Fruit fly (Drosophila melanogaster) whole organism, embryonic: ENCODE measurements around the gene Acp26Aa.

Source experiments
- ATbp ChIP-seq: fragments of 200-800 bp; sonication (Bioruptor generic); optimal IDR thresholded peaks from 2 replicates; lab custom pipeline; 2017; ENCODE audit warnings: missing biosample characterization, mild to moderate bottlenecking, missing genetic modification characterization, missing genetic modification reagents
- Awh ChIP-seq: fragments of 200-800 bp; sonication (Bioruptor generic); IDR thresholded peaks from 2 replicates; pipeline ENCODE4, ENCODE4 v1.3.6; 2022; ENCODE audit warnings: missing biosample characterization, missing genetic modification characterization
- CG10209 ChIP-seq: fragments of 200-800 bp; sonication (Bioruptor generic); optimal IDR thresholded peaks from 3 replicates; lab custom pipeline; 2017; ENCODE audit warnings: missing biosample characterization, mild to moderate bottlenecking, missing genetic modification characterization, missing genetic modification reagents
- CG10321 ChIP-seq: fragments of 200-800 bp; sonication (Bioruptor generic); IDR thresholded peaks from 2 replicates; pipeline ENCODE4 v1.3.6; 2022; ENCODE audit warnings: missing biosample characterization, missing genetic modification characterization
- CG10366 ChIP-seq: fragments of 200-800 bp; sonication (Bioruptor generic); IDR thresholded peaks from 2 replicates; pipeline ENCODE4 v1.3.6; 2022; ENCODE audit warnings: missing biosample characterization, missing genetic modification characterization
- CG11085 ChIP-seq: fragments of 200-800 bp; sonication (Bioruptor generic); IDR thresholded peaks from 2 replicates; pipeline ENCODE4 v1.3.6; 2022; ENCODE audit warnings: missing biosample characterization, missing genetic modification characterization
- CG11398 ChIP-seq: fragments of 200-800 bp; sonication (Bioruptor generic); optimal IDR thresholded peaks from 2 replicates; lab custom pipeline; 2016; ENCODE audit warnings: missing biosample characterization, missing genetic modification characterization
- CG11696 ChIP-seq: fragments of 200-800 bp; sonication (Bioruptor generic); IDR thresholded peaks from 2 replicates; pipeline ENCODE4 v1.3.6; 2022; ENCODE audit warnings: missing biosample characterization, missing genetic modification characterization
- CG12071 ChIP-seq: fragments of 200-800 bp; sonication (Bioruptor generic); optimal IDR thresholded peaks from 3 replicates; lab custom pipeline; 2018; ENCODE audit warnings: missing biosample characterization, mild to moderate bottlenecking, missing genetic modification characterization
- CG12236 ChIP-seq: fragments of 200-800 bp; sonication (Bioruptor generic); optimal IDR thresholded peaks from 2 replicates; lab custom pipeline; 2016; ENCODE audit warnings: missing biosample characterization, missing genetic modification characterization
- CG15011 ChIP-seq: fragments of 200-800 bp; sonication (Bioruptor generic); optimal IDR thresholded peaks from 3 replicates; lab custom pipeline; 2018; ENCODE audit warnings: missing biosample characterization, mild to moderate bottlenecking, missing genetic modification characterization
- CG2202 ChIP-seq: fragments of 200-800 bp; sonication (Bioruptor generic); optimal IDR thresholded peaks from 2 replicates; lab custom pipeline; 2018; ENCODE audit warnings: missing biosample characterization, mild to moderate bottlenecking, missing genetic modification characterization
- CG30431 ChIP-seq: fragments of 200-800 bp; sonication (Bioruptor generic); optimal IDR thresholded peaks from 2 replicates; lab custom pipeline; 2017; ENCODE audit warnings: missing biosample characterization, missing genetic modification characterization
- CG4617 ChIP-seq: fragments of 200-800 bp; sonication (Bioruptor generic); optimal IDR thresholded peaks from 3 replicates; lab custom pipeline; 2016; ENCODE audit warnings: missing biosample characterization, missing genetic modification characterization, borderline replicate concordance
- CG7745 ChIP-seq: fragments of 200-800 bp; sonication (Bioruptor generic); optimal IDR thresholded peaks from 2 replicates; lab custom pipeline; 2018; ENCODE audit warnings: missing biosample characterization, mild to moderate bottlenecking, missing genetic modification characterization, moderate library complexity
- CG8281 ChIP-seq: fragments of 200-800 bp; sonication (Bioruptor generic); optimal IDR thresholded peaks from 2 replicates; lab custom pipeline; 2018; ENCODE audit warnings: missing biosample characterization, mild to moderate bottlenecking, missing genetic modification characterization, moderate library complexity
- Doc2 ChIP-seq: fragments of 200-800 bp; sonication (Bioruptor generic); IDR thresholded peaks from 2 replicates; pipeline ENCODE4 v1.3.6; 2022; ENCODE audit warnings: missing biosample characterization, missing genetic modification characterization
- HLH54F ChIP-seq: fragments of 200-800 bp; sonication (Bioruptor generic); optimal IDR thresholded peaks from 3 replicates; lab custom pipeline; 2016; ENCODE audit warnings: missing biosample characterization, missing genetic modification characterization
- Hmx ChIP-seq: fragments of 200-800 bp; sonication (Bioruptor generic); optimal IDR thresholded peaks from 2 replicates; lab custom pipeline; 2016; ENCODE audit warnings: missing biosample characterization, missing genetic modification characterization
- Mes4 ChIP-seq: fragments of 200-800 bp; sonication (Bioruptor generic); optimal IDR thresholded peaks from 2 replicates; lab custom pipeline; 2016; ENCODE audit warnings: missing biosample characterization, missing genetic modification characterization
- NFAT ChIP-seq: fragments of 200-800 bp; sonication (Bioruptor generic); IDR thresholded peaks from 2 replicates; pipeline ENCODE4 v1.3.6; 2022; ENCODE audit warnings: missing biosample characterization, missing genetic modification characterization
- NK7.1 ChIP-seq: fragments of 200-800 bp; sonication (Bioruptor generic); optimal IDR thresholded peaks from 3 replicates; lab custom pipeline; 2016; ENCODE audit warnings: missing biosample characterization, missing genetic modification characterization
- Opbp ChIP-seq: fragments of 200-800 bp; sonication (Bioruptor generic); IDR thresholded peaks from 3 replicates; pipeline ENCODE4 v1.3.6; 2022; ENCODE audit warnings: missing biosample characterization, missing genetic modification characterization; ENCODE audit not compliant: partially characterized antibody
- Ravus ChIP-seq: fragments of 200-800 bp; sonication (Bioruptor generic); IDR thresholded peaks from 2 replicates; pipeline ENCODE4 v1.3.6; 2022; ENCODE audit warnings: missing biosample characterization, missing genetic modification characterization
- Side ChIP-seq: fragments of 200-800 bp; sonication (Bioruptor generic); optimal IDR thresholded peaks from 2 replicates; lab custom pipeline; 2016; ENCODE audit warnings: missing biosample characterization, missing genetic modification characterization
- Six4 ChIP-seq: fragments of 200-800 bp; sonication (Bioruptor generic); optimal IDR thresholded peaks from 2 replicates; lab custom pipeline; 2016; ENCODE audit warnings: missing biosample characterization, missing genetic modification characterization
- Trl ChIP-seq, 3 experiments: fragments of >200 bp in 2 of 3; fragments of 200-800 bp in 1 of 3; sonication (Bioruptor generic) in 1 of 3; optimal IDR thresholded peaks; 2 replicates in 1 of 3; 3 replicates in 2 of 3; lab custom pipeline; 2016 to 2017; ENCODE audit warnings: missing biosample characterization in 1 of 3, missing genetic modification characterization in 1 of 3
- YL-1 ChIP-seq: fragments of 200-800 bp; sonication (Bioruptor generic); optimal IDR thresholded peaks from 3 replicates; lab custom pipeline; 2017; ENCODE audit warnings: missing biosample characterization, mild to moderate bottlenecking, missing genetic modification characterization
- ash1 ChIP-seq: fragments of 200-800 bp; sonication (Bioruptor generic); optimal IDR thresholded peaks from 2 replicates; lab custom pipeline; 2018; ENCODE audit warnings: missing biosample characterization, mild to moderate bottlenecking, missing genetic modification characterization
- bigmax ChIP-seq: fragments of 200-800 bp; sonication (Bioruptor generic); optimal IDR thresholded peaks from 2 replicates; lab custom pipeline; 2018; ENCODE audit warnings: missing biosample characterization, mild to moderate bottlenecking, missing genetic modification characterization
- chinmo ChIP-seq: fragments of 200-800 bp; sonication (Bioruptor generic); IDR thresholded peaks from 4 replicates; pipeline ENCODE4 v1.3.6; 2022; ENCODE audit warnings: missing biosample characterization, missing genetic modification characterization; ENCODE audit not compliant: partially characterized antibody
- crp ChIP-seq, 2 experiments: fragments of 200-800 bp; sonication (Bioruptor generic); optimal IDR thresholded peaks; 2 replicates in 1 of 2; 3 replicates in 1 of 2; lab custom pipeline; 2017; ENCODE audit warnings: missing biosample characterization in 2 of 2, missing genetic modification characterization in 2 of 2, mild to moderate bottlenecking in 1 of 2, moderate library complexity in 1 of 2
- da ChIP-seq: fragments of 200-800 bp; sonication (Bioruptor generic); optimal IDR thresholded peaks from 2 replicates; lab custom pipeline; 2016; ENCODE audit warnings: missing biosample characterization, missing genetic modification characterization
- exex ChIP-seq: fragments of 200-800 bp; sonication (Bioruptor generic); optimal IDR thresholded peaks from 4 replicates; lab custom pipeline; 2018; ENCODE audit warnings: missing biosample characterization, mild to moderate bottlenecking, missing genetic modification characterization, moderate library complexity
- grn ChIP-seq: fragments of 200-800 bp; sonication (Bioruptor generic); optimal IDR thresholded peaks from 3 replicates; lab custom pipeline; 2017; ENCODE audit warnings: missing biosample characterization, missing genetic modification characterization
- gro ChIP-seq: fragments of 200-800 bp; sonication (Bioruptor generic); optimal IDR thresholded peaks from 2 replicates; lab custom pipeline; 2016; ENCODE audit warnings: missing biosample characterization, missing genetic modification characterization
- jing ChIP-seq: fragments of 200-800 bp; sonication (Bioruptor generic); optimal IDR thresholded peaks from 2 replicates; lab custom pipeline; 2018; ENCODE audit warnings: missing biosample characterization, mild to moderate bottlenecking, missing genetic modification characterization
- knrl ChIP-seq: fragments of 200-800 bp; sonication (Bioruptor generic); IDR thresholded peaks from 3 replicates; pipeline ENCODE4 v1.3.6; 2022; ENCODE audit warnings: missing biosample characterization, missing genetic modification characterization; ENCODE audit not compliant: partially characterized antibody
- mirr ChIP-seq: fragments of 200-800 bp; sonication (Bioruptor generic); optimal IDR thresholded peaks from 3 replicates; lab custom pipeline; 2018; ENCODE audit warnings: missing biosample characterization, mild to moderate bottlenecking, missing genetic modification characterization
- nerfin-1 ChIP-seq: fragments of 200-800 bp; sonication (Bioruptor generic); optimal IDR thresholded peaks from 3 replicates; lab custom pipeline; 2019; ENCODE audit warnings: missing biosample characterization, mild to moderate bottlenecking, missing genetic modification characterization, moderate library complexity
- oc ChIP-seq: fragments of 200-800 bp; sonication (Bioruptor generic); optimal IDR thresholded peaks from 2 replicates; lab custom pipeline; 2018; ENCODE audit warnings: missing biosample characterization, mild to moderate bottlenecking, missing genetic modification characterization, moderate library complexity
- pfk ChIP-seq: fragments of 200-800 bp; sonication (Bioruptor generic); optimal IDR thresholded peaks from 2 replicates; lab custom pipeline; 2018; ENCODE audit warnings: missing biosample characterization, mild to moderate bottlenecking, missing genetic modification characterization, moderate library complexity
- sc ChIP-seq, 3 experiments: fragments of >200 bp in 2 of 3; fragments of 200-800 bp in 1 of 3; sonication (Bioruptor generic) in 1 of 3; optimal IDR thresholded peaks; 2 replicates in 2 of 3; 3 replicates in 1 of 3; lab custom pipeline; 2017; ENCODE audit warnings: mild to moderate bottlenecking in 1 of 3, missing biosample characterization in 1 of 3, missing genetic modification characterization in 1 of 3, missing genetic modification reagents in 1 of 3
- sna ChIP-seq: fragments of 200-800 bp; sonication (Bioruptor generic); IDR thresholded peaks from 2 replicates; pipeline ENCODE4 v1.3.6; 2022; ENCODE audit warnings: missing biosample characterization, missing genetic modification characterization; ENCODE audit not compliant: partially characterized antibody
- tgo ChIP-seq: fragments of 200-800 bp; sonication (Bioruptor generic); IDR thresholded peaks from 3 replicates; pipeline ENCODE4 v1.3.6; 2022; ENCODE audit warnings: missing biosample characterization, missing genetic modification characterization
- tll ChIP-seq, 2 experiments: fragments of 200-800 bp in 1 of 2; fragments of >200 bp in 1 of 2; sonication (Bioruptor generic) in 1 of 2; optimal IDR thresholded peaks; 2 replicates each; lab custom pipeline; 2017 to 2019; ENCODE audit warnings: missing biosample characterization in 2 of 2, missing genetic modification characterization in 2 of 2, mild to moderate bottlenecking in 1 of 2, moderate library complexity in 1 of 2
- toy ChIP-seq: fragments of 200-800 bp; sonication (Bioruptor generic); IDR thresholded peaks from 2 replicates; pipeline ENCODE4 v1.3.6; 2022; ENCODE audit warnings: missing biosample characterization, missing genetic modification characterization
- vfl ChIP-seq: fragments of 200-800 bp; sonication (Bioruptor generic); optimal IDR thresholded peaks from 2 replicates; lab custom pipeline; 2016; ENCODE audit warnings: missing biosample characterization, missing genetic modification characterization
- wor ChIP-seq: fragments of 200-800 bp; sonication (Bioruptor generic); IDR thresholded peaks from 2 replicates; pipeline ENCODE4 v1.3.6; 2022; ENCODE audit warnings: missing biosample characterization, missing genetic modification characterization

Gene Acp26Aa

DNA sequence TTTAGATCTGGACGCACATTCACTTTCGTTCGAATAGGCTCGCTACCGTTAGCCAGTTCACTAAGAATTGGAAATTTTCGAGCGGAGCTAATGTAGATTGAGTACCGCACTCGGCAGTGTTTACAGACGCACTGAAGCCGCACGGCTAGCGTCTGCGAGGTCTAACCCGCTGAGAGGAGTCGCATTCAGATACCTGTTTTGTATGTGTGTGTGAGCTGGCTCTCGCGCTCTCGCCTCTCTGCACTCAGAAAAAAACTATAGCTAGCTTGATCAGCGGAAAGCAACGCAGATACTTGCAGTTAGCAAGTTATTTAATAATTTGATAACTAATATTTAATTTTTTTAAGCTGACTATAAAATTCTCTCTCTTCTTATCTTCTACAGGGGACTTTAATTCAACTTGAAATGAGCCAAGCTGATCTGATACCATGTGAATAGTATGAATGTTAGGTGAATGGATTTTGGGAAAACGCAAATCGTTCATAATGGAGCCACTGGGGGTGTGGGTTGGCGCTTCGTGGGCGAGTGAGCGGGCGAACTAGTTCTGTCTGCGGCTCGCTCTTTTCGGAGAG lies 14.2 kb downstream of the Acp26Aa start, which contains the start of gene rau (continued):
- TF ChIP-seq CG11085 (GFP tag; lab: Robert Waterston, UW): no peak
- no peak for TF ChIP-seq sna
- TF ChIP-seq mirr (GFP tag; lab: Kevin White, UChicago): no peak
- no peak for TF ChIP-seq Ravus (GFP tag; lab: Robert Waterston, UW)
- TF ChIP-seq tll (GFP tag; optimal IDR thresholded peaks at IDR 0.05; lab: Kevin White, UChicago): no peak
- TF ChIP-seq vfl: peak; percentile 23
- no peak for TF ChIP-seq pfk (GFP tag; lab: Kevin White, UChicago)
- TF ChIP-seq CG10321 (GFP tag; lab: Robert Waterston, UW): no peak
- TF ChIP-seq CG7745: no peak
- no peak for TF ChIP-seq ash1 (GFP tag; lab: Kevin White, UChicago)
- peak; percentile 73 for TF ChIP-seq ATbp (GFP tag; lab: Kevin White, UChicago)
- TF ChIP-seq Six4 (GFP tag; lab: Kevin White, UChicago): peak; percentile 71
- TF ChIP-seq wor: no peak
- TF ChIP-seq CG15011 (GFP tag; lab: Kevin White, UChicago): peak; percentile 68
- peak; percentile 2 for TF ChIP-seq Mes4 (GFP tag; lab: Kevin White, UChicago)
- peak; percentile 47 for TF ChIP-seq CG12236 (GFP tag; lab: Kevin White, UChicago)
- TF ChIP-seq sc (optimal IDR thresholded peaks at IDR 0.05; lab: Kevin White, UChicago): no peak
- TF ChIP-seq sc (GFP tag; optimal IDR thresholded peaks at IDR 0.05; lab: Kevin White, UChicago): peak; percentile 67
- TF ChIP-seq NK7.1 (GFP tag; lab: Kevin White, UChicago): no peak
- no peak for TF ChIP-seq crp (GFP tag; optimal IDR thresholded peaks at IDR 0.05; lab: Kevin White, UChicago)
- TF ChIP-seq exex (tag; lab: Kevin White, UChicago): peak; percentile 33
- peak; percentile 51 for TF ChIP-seq CG12071 (GFP tag; lab: Kevin White, UChicago)
- peak; percentile 31; the same call in 1 of the 3 replicates for TF ChIP-seq knrl
- peak; percentile 66 for TF ChIP-seq oc (tag; lab: Kevin White, UChicago)
- peak; percentile 14 for TF ChIP-seq gro (GFP tag; lab: Kevin White, UChicago)
- TF ChIP-seq CG4617 (GFP tag; lab: Kevin White, UChicago): no peak
- TF ChIP-seq CG30431: peak; percentile 43
- peak; percentile 31 for TF ChIP-seq CG8281 (tag; lab: Kevin White, UChicago)
- no peak for TF ChIP-seq toy
- peak; percentile 63; the same call in 1 of the 4 replicates for TF ChIP-seq chinmo (GFP tag; lab: Robert Waterston, UW)
- TF ChIP-seq Hmx (GFP tag; lab: Kevin White, UChicago): peak; percentile 25
- TF ChIP-seq tgo: peak; percentile 40; the same call in 1 of the 3 replicates
- peak; percentile 57 for TF ChIP-seq NFAT (GFP tag; lab: Robert Waterston, UW)
- peak; percentile 26 for TF ChIP-seq jing (GFP tag; lab: Kevin White, UChicago)
- no peak for TF ChIP-seq da (GFP tag; lab: Kevin White, UChicago)
- TF ChIP-seq bigmax (GFP tag; lab: Kevin White, UChicago): no peak
- TF ChIP-seq CG10209 (GFP tag; lab: Kevin White, UChicago): peak; percentile 58
- TF ChIP-seq Doc2 (GFP tag; lab: Robert Waterston, UW): no peak

DNA sequence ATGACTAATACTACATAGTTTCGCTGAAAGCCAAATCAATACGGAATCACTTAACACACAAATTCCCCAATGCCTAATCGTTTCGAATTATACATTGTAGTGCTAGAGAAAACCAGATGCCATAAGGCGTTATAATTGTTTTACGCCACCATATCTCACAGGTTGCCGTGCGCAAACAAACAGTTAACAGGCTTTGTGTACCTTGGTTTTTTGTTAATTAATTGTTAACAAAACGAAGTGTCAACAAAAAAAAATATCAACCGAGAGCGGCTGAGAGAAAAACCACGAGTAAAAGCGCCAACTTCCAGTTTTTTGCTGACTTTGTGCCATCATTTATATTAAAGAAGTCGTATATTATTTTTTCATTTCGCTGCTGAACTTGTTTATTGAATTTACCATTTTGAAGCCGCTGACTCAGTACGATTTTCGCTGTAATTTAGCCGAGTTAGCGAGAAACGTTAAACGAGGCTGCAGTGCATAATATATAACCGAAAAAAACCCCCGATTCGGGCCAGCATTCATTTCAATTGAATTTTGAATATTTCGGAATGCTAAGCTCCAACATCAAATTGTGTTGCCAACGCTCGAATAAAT lies 17.1 kb downstream of the Acp26Aa start:
- TF ChIP-seq YL-1 (GFP tag; lab: Kevin White, UChicago) (peak; percentile 15), CG11696 (no peak), Side (no peak), HLH54F (no peak), CG10366 (no peak; the same call in 1 of the 2 replicates), nerfin-1 (tag; lab: Kevin White, UChicago) (no peak), CG11398 (GFP tag; lab: Kevin White, UChicago) (no peak), chinmo (GFP tag; lab: Robert Waterston, UW) (no peak), Trl (optimal IDR thresholded peaks at IDR 0.05; lab: Kevin White, UChicago) (no peak), Trl (GFP tag; optimal IDR thresholded peaks at IDR 0.05; lab: Kevin White, UChicago) (no peak), Opbp (GFP tag; lab: Robert Waterston, UW) (no peak), CG2202 (tag; lab: Kevin White, UChicago) (no peak), Awh (GFP tag; lab: Robert Waterston, UW) (no peak; the same call in 1 of the 2 replicates), grn (no peak)
